Worm (Caenorhabditis elegans) whole organism, early embryonic: ENCODE results near the gene sek-3.

Source experiments
- F13C5.2 ChIP-seq: sonication (generic microtip); optimal IDR thresholded peaks from 2 replicates; lab custom pipeline; 2017; ENCODE audit warnings: mild to moderate bottlenecking, missing genetic modification characterization, inconsistent platforms, missing compliant biosample characterization
- aly-1 ChIP-seq: sonication (generic microtip); optimal IDR thresholded peaks from 2 replicates; lab custom pipeline; 2016; ENCODE audit warnings: missing genetic modification characterization, missing compliant biosample characterization
- ama-1 ChIP-seq: fragments of 150-350 bp; optimal IDR thresholded peaks from 2 replicates; lab custom pipeline; 2014
- ceh-13 ChIP-seq: fragments of 200-800 bp; sonication (Bioruptor generic); optimal IDR thresholded peaks from 2 replicates; lab custom pipeline; 2018; ENCODE audit warnings: mild to moderate bottlenecking, missing genetic modification characterization, missing compliant biosample characterization
- ceh-36 ChIP-seq: sonication (generic microtip); optimal IDR thresholded peaks from 2 replicates; lab custom pipeline; 2016; ENCODE audit warnings: missing genetic modification characterization, inconsistent platforms, missing compliant biosample characterization
- sea-1 ChIP-seq: fragments of 200-800 bp; sonication (Bioruptor generic); conservative IDR thresholded peaks from 2 replicates; pipeline ENCODE4 v1.3.6; 2022; ENCODE audit warnings: missing genetic modification characterization, missing compliant biosample characterization

DNA sequence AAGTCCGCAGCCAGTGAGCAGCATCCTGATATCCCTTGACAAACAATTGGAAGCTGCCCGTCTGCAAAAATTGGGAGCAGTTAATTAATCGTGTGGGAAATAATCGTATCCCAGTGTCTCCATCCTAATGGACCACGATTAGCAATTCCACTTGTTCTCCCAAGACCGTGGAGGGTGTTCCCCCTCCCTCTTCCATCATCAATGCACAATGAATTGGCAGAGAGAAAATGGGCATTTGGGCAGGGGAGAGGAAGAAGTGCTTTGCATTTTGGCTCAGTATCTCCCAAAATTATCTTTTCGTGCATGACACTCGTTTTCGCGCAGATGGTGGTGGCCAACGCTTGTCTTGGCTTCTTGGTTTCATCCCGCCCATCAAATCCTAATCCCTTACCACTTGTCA, 39.6 kb upstream of the sek-3 start:
- TF ChIP-seq ceh-13 (GFP tag; lab: Kevin White, UChicago): no peak
- no peak for TF ChIP-seq ceh-36
- TF ChIP-seq ama-1 (lab: Kevin White, UChicago): no peak
- no peak for TF ChIP-seq sea-1 (GFP tag; lab: Robert Waterston, UW)
- no peak for TF ChIP-seq aly-1 (tag; lab: Kevin White, UChicago)
- no peak for TF ChIP-seq F13C5.2
